Fruit fly (Drosophila melanogaster) S2 (cell line): Measurements from ENCODE around the gene Dtg.

Experiments used
- CG8478 ChIP-seq: fragments of >200 bp; optimal IDR thresholded peaks from 2 replicates; lab custom pipeline; 2018
- CTCF ChIP-seq, 2 experiments: fragments of >200 bp; optimal IDR thresholded peaks; 2 replicates each; lab custom pipeline; 2018

- no peak for TF ChIP-seq CG8478 (lab: Kevin White, UChicago)
- no peak for TF ChIP-seq CTCF (optimal IDR thresholded peaks at IDR 0.05; lab: Kevin White, UChicago)
Observed at dm6 chr3R:12653511-12654252, 5.8 kb downstream of the Dtg start.
